Worm (Caenorhabditis elegans): ENCODE measurements around the gene T24H10.1.

T24H10.1 gene

DNA sequence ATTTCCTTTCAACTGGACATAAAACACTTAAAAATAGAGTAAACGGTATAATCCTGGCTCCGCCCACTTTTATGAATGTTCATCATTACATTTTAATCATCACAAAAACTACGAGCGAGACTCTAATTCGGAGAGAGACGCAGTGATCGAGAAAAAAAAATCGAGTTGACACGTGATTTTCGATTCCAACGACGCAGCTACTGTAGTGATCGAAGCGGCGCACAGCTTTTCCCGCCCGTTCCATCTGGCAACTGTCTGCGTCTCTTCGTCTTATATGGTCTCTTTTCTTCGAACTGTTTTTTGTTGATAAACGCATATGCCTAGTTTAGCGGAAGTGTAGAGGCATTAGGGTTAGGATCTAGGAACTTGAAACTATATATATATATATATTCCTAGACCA, 14.6 kb downstream of the T24H10.1 start (continued):
- TF ChIP-seq isw-1 (GFP tag; IDR thresholded peaks at IDR 0.05), result no peak
- TF ChIP-seq C04F5.9 (tag; optimal IDR thresholded peaks at IDR 0.05), result no peak
- no peak for TF ChIP-seq unc-30 (tag; optimal IDR thresholded peaks at IDR 0.05)
- no peak for TF ChIP-seq fos-1 (tag; optimal IDR thresholded peaks at IDR 0.05)
- TF ChIP-seq efl-1 (optimal IDR thresholded peaks at IDR 0.05), result no peak
- no peak for TF ChIP-seq efl-1 (GFP tag; optimal IDR thresholded peaks at IDR 0.05 in 1 of 2)
- no peak for TF ChIP-seq ets-5 (GFP tag; IDR thresholded peaks at IDR 0.05)
- no peak for TF ChIP-seq fkh-4 (tag; optimal IDR thresholded peaks at IDR 0.05; ENCODE audit: borderline replicate concordance)
- TF ChIP-seq elt-3 (tag; optimal IDR thresholded peaks at IDR 0.05), result peak in 1 of 6 experiments; percentile 45
- TF ChIP-seq ceh-90 (tag; optimal IDR thresholded peaks at IDR 0.05), result no peak
- no peak for TF ChIP-seq ces-1 (GFP tag; optimal IDR thresholded peaks at IDR 0.05)
- TF ChIP-seq sup-37 (GFP tag; optimal IDR thresholded peaks at IDR 0.05), result no peak
- TF ChIP-seq ceh-8 (GFP tag; optimal IDR thresholded peaks at IDR 0.05), result no peak
- TF ChIP-seq nhr-76 (tag; optimal IDR thresholded peaks at IDR 0.05), result no peak
- TF ChIP-seq aha-1 (tag; optimal IDR thresholded peaks at IDR 0.05), result no peak
- peak; percentile 9 for TF ChIP-seq ztf-4 (tag; optimal IDR thresholded peaks at IDR 0.05)
- no peak for TF ChIP-seq unc-98 (GFP tag; IDR thresholded peaks at IDR 0.05)
- peak; percentile 45 for TF ChIP-seq lin-14 (GFP tag; optimal IDR thresholded peaks at IDR 0.05)
- no peak for TF ChIP-seq vab-15 (tag; optimal IDR thresholded peaks at IDR 0.05)
- no peak for TF ChIP-seq xbp-1 (tag; optimal IDR thresholded peaks at IDR 0.05)
- TF ChIP-seq ama-1 (optimal IDR thresholded peaks at IDR 0.05), result no peak
- TF ChIP-seq pax-3 (tag; optimal IDR thresholded peaks at IDR 0.05), result no peak
- TF ChIP-seq nhr-90 (tag; optimal IDR thresholded peaks at IDR 0.05; ENCODE audit: poor library complexity), result no peak
- no peak for TF ChIP-seq jun-1 (tag; optimal IDR thresholded peaks at IDR 0.05)
- peak; percentile 3 for TF ChIP-seq unc-130 (tag; optimal IDR thresholded peaks at IDR 0.05)

DNA sequence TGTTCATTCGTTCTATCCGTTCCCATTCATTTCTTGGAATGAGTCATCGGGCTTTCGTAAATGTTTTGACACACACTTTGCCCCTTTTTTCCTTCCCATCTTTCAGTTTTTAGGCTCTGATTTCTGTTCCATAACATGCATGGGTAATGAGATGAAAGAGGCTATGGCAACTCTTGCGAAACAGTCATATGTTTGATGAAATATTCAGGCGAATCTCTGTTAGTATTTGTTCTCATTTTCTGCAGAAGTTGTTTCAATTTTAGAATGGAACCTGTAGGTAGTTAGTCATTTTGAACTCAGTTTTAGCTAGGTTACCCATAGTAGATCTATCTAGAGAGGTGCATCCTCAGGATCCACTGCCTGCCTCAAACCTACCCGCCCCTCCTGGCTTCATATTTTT, 15.8 kb downstream of the T24H10.1 start:
- peak; percentile 34 for TF ChIP-seq nhr-85 (tag)
- no peak for TF ChIP-seq ces-1 (GFP tag; optimal IDR thresholded peaks at IDR 0.05)

DNA sequence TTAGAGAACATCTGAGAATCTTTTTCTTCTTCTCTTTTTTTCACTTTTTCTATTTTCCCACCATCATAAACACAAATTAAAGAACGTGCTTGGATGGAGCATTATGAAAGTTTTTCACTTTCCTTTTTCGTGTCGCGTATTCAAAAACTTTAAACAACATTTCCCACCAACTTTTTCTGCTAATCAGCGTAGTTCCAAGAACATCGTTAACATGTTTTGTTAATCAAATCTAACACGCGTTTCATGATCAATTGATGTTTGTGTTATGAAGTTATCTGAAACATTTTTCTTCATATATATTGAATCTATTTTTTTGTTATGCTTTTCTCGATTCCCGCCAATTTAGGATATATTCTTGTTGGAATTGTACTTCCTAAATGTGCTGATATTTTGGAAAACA, 16.5 kb downstream of the T24H10.1 start:
- TF ChIP-seq hlh-17 (GFP tag; optimal IDR thresholded peaks at IDR 0.05; ENCODE audit: borderline replicate concordance) (no peak), nhr-47 (tag; optimal IDR thresholded peaks at IDR 0.05) (peak; percentile 64), unc-86 (tag; optimal IDR thresholded peaks at IDR 0.05) (no peak), unc-130 (tag; optimal IDR thresholded peaks at IDR 0.05) (no peak), nhr-28 (tag; optimal IDR thresholded peaks at IDR 0.05) (no peak), mef-2 (tag; optimal IDR thresholded peaks at IDR 0.05) (no peak), egl-27 (tag; optimal IDR thresholded peaks at IDR 0.05) (no peak), sox-4 (tag; optimal IDR thresholded peaks at IDR 0.05) (peak; percentile 4), lin-14 (GFP tag; optimal IDR thresholded peaks at IDR 0.05) (peak; percentile 47), efl-1 (optimal IDR thresholded peaks at IDR 0.05) (no peak), efl-1 (GFP tag; optimal IDR thresholded peaks at IDR 0.05 in 1 of 2) (no peak), tlp-1 (tag; optimal IDR thresholded peaks at IDR 0.05) (no peak), isw-1 (GFP tag; IDR thresholded peaks at IDR 0.05) (no peak), lin-35 (GFP tag; optimal IDR thresholded peaks at IDR 0.05) (no peak), nhr-11 (tag; optimal IDR thresholded peaks at IDR 0.05) (peak; percentile 25), fkh-8 (tag; optimal IDR thresholded peaks at IDR 0.05) (peak; percentile 86), nhr-71 (tag; optimal IDR thresholded peaks at IDR 0.05) (peak; percentile 76)

DNA sequence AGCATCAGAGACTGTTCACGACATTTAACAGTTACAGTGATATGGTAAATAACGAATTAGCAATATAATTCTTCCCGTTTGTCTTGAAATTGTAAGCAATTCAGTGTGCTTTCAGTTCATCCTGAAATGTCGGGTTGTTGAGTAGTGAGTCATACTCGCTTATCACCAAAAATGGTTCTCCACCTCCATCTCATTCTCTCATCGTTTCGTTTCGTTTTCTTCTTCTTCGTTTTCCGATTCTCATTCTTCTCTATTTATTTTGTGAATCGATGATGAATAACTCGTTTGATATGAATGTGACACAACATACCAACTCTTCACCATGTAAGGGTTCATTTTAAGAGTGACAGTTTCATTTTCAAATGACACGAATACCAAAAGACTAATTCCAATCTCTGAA, 17.2 kb downstream of the T24H10.1 start:
- TF ChIP-seq lin-35 (GFP tag; optimal IDR thresholded peaks at IDR 0.05) (peak in 1 of 2 experiments; percentile 42), fkh-8 (tag; optimal IDR thresholded peaks at IDR 0.05) (no peak)

Data from whole organism, L1 larva.